Worm (Caenorhabditis elegans) whole organism, early embryonic: ENCODE data around the gene wrm-1.

Source experiments
- F13C5.2 ChIP-seq: sonication (generic microtip); optimal IDR thresholded peaks from 2 replicates; lab custom pipeline; 2017; ENCODE audit warnings: mild to moderate bottlenecking, missing genetic modification characterization, inconsistent platforms, missing compliant biosample characterization
- flt-1 ChIP-seq: fragments of 200-800 bp; sonication (Bioruptor generic); IDR thresholded peaks from 2 replicates; pipeline ENCODE4 v1.3.6; 2022; ENCODE audit warnings: missing genetic modification characterization, missing compliant biosample characterization

DNA sequence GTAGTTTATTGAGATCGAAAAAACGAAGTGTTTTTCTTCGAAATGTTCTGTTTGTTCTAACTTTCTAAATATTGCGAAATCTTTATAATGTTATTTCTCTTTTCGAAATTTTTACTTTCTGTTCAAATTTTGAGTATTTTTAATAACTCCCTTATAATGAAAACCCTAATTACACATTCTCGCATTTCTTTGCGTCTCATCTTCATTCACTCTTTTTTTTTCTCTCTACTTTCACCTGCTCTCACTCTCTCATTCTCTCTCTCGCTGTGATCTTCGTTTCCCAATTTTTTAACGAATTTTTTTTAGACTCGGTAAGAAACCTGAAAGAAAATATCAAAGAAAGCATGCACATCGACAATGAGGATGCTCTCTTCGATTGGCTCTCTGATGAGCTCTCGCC is 11.4 kb upstream of the wrm-1 start, which contains the start of gene rbm-26:
- TF ChIP-seq flt-1 (GFP tag; lab: Robert Waterston, UW) (no peak), F13C5.2 (tag; lab: Kevin White, UChicago) (no peak)
